Worm (Caenorhabditis elegans) whole organism, late embryonic: Measurements from ENCODE around the gene dod-21.

Experiments
- C08G9.2 ChIP-seq: sonication (generic microtip); optimal IDR thresholded peaks from 2 replicates; lab custom pipeline; 2016; ENCODE audit warnings: mild to moderate bottlenecking, missing genetic modification characterization, moderate library complexity, missing compliant biosample characterization
- C38D4.7 ChIP-seq: fragments of 200-800 bp; sonication (Bioruptor generic); optimal IDR thresholded peaks from 2 replicates; lab custom pipeline; 2018; ENCODE audit warnings: mild to moderate bottlenecking, missing genetic modification characterization, moderate library complexity, missing compliant biosample characterization
- F13H6.1 ChIP-seq: sonication (generic microtip); optimal IDR thresholded peaks from 2 replicates; lab custom pipeline; 2016; ENCODE audit warnings: missing genetic modification characterization, missing compliant biosample characterization
- K02D7.2 ChIP-seq: sonication (generic microtip); optimal IDR thresholded peaks from 2 replicates; lab custom pipeline; 2017; ENCODE audit warnings: mild to moderate bottlenecking, missing genetic modification characterization, missing compliant biosample characterization
- T23F11.4 ChIP-seq: fragments of 200-800 bp; sonication (Bioruptor generic); optimal IDR thresholded peaks from 2 replicates; lab custom pipeline; 2018; ENCODE audit warnings: mild to moderate bottlenecking, missing genetic modification characterization, missing compliant biosample characterization
- Y22D7AL.16 ChIP-seq: sonication (generic microtip); optimal IDR thresholded peaks from 2 replicates; lab custom pipeline; 2016; ENCODE audit warnings: missing genetic modification characterization, missing compliant biosample characterization
- ahr-1 ChIP-seq: sonication (generic microtip); optimal IDR thresholded peaks from 2 replicates; lab custom pipeline; 2016; ENCODE audit warnings: missing genetic modification characterization, missing compliant biosample characterization
- ceh-14 ChIP-seq: sonication (generic microtip); optimal IDR thresholded peaks from 2 replicates; lab custom pipeline; 2016; ENCODE audit warnings: missing genotype, missing genetic modification characterization, missing compliant biosample characterization
- ceh-18 ChIP-seq: sonication (generic microtip); optimal IDR thresholded peaks from 2 replicates; lab custom pipeline; 2016; ENCODE audit warnings: missing genetic modification characterization, missing compliant biosample characterization
- ceh-2 ChIP-seq: sonication (generic microtip); optimal IDR thresholded peaks from 2 replicates; lab custom pipeline; 2016; ENCODE audit warnings: missing genotype, missing genetic modification characterization, missing compliant biosample characterization
- ceh-30 ChIP-seq: fragments of 150-350 bp; optimal IDR thresholded peaks from 2 replicates; lab custom pipeline; 2014; ENCODE audit warnings: missing biosample characterization, missing genetic modification characterization
- ceh-45 ChIP-seq: fragments of 200-800 bp; sonication (Bioruptor generic); IDR thresholded peaks from 2 replicates; pipeline ENCODE4 v1.3.6; 2022; ENCODE audit warnings: missing genetic modification reagents, missing genetic modification characterization, missing compliant biosample characterization
- dmd-4 ChIP-seq: sonication (generic microtip); optimal IDR thresholded peaks from 2 replicates; lab custom pipeline; 2016; ENCODE audit warnings: borderline replicate concordance, missing genetic modification characterization, missing compliant biosample characterization
- elt-2 ChIP-seq: sonication (generic microtip); optimal IDR thresholded peaks from 2 replicates; lab custom pipeline; 2016; ENCODE audit warnings: missing genetic modification reagents, missing genetic modification characterization, missing compliant biosample characterization
- elt-4 ChIP-seq: sonication (generic microtip); optimal IDR thresholded peaks from 2 replicates; lab custom pipeline; 2016; ENCODE audit warnings: missing genetic modification characterization, missing compliant biosample characterization
- eyg-1 ChIP-seq: sonication (generic microtip); optimal IDR thresholded peaks from 2 replicates; lab custom pipeline; 2016; ENCODE audit warnings: missing genotype, missing genetic modification characterization, missing compliant biosample characterization
- fax-1 ChIP-seq: sonication (generic microtip); optimal IDR thresholded peaks from 2 replicates; lab custom pipeline; 2016; ENCODE audit warnings: missing genotype, missing genetic modification characterization, missing compliant biosample characterization
- hlh-13 ChIP-seq: fragments of 200-800 bp; sonication (Bioruptor generic); optimal IDR thresholded peaks from 2 replicates; lab custom pipeline; 2018; ENCODE audit warnings: mild to moderate bottlenecking, missing genetic modification characterization, missing compliant biosample characterization
- hlh-15 ChIP-seq: sonication (generic microtip); optimal IDR thresholded peaks from 2 replicates; lab custom pipeline; 2016; ENCODE audit warnings: missing genetic modification characterization, missing compliant biosample characterization
- hlh-30 ChIP-seq: sonication (generic microtip); optimal IDR thresholded peaks from 2 replicates; lab custom pipeline; 2017; ENCODE audit warnings: antibody characterized with exemption, missing genetic modification characterization, missing compliant biosample characterization; ENCODE audit not compliant: insufficient read depth
- lin-11 ChIP-seq: fragments of 200-800 bp; sonication (Bioruptor generic); optimal IDR thresholded peaks from 2 replicates; lab custom pipeline; 2018; ENCODE audit warnings: mild to moderate bottlenecking, missing genetic modification characterization, missing compliant biosample characterization
- madf-2 ChIP-seq: sonication (generic microtip); optimal IDR thresholded peaks from 2 replicates; lab custom pipeline; 2017; ENCODE audit warnings: missing genetic modification characterization, missing compliant biosample characterization
- nfya-1 ChIP-seq: sonication (generic microtip); optimal IDR thresholded peaks from 2 replicates; lab custom pipeline; 2017; ENCODE audit warnings: missing genetic modification characterization, mild to moderate bottlenecking, missing compliant biosample characterization, antibody characterized with exemption, moderate library complexity
- nhr-11 ChIP-seq: fragments of 150-350 bp; optimal IDR thresholded peaks from 2 replicates; lab custom pipeline; 2014; ENCODE audit warnings: missing biosample characterization, missing genetic modification characterization
- nhr-232 ChIP-seq: sonication (generic microtip); optimal IDR thresholded peaks from 2 replicates; lab custom pipeline; 2016; ENCODE audit warnings: missing genetic modification characterization, missing compliant biosample characterization
- npax-4 ChIP-seq: sonication (generic microtip); optimal IDR thresholded peaks from 2 replicates; lab custom pipeline; 2016; ENCODE audit warnings: missing genetic modification characterization, missing compliant biosample characterization
- odd-2 ChIP-seq: sonication (generic microtip); optimal IDR thresholded peaks from 2 replicates; lab custom pipeline; 2017; ENCODE audit warnings: antibody characterized with exemption, mild to moderate bottlenecking, missing genetic modification characterization, missing compliant biosample characterization
- pag-3 ChIP-seq: sonication (generic microtip); optimal IDR thresholded peaks from 2 replicates; lab custom pipeline; 2016; ENCODE audit warnings: missing compliant biosample characterization, missing genetic modification characterization, borderline replicate concordance
- pax-1 ChIP-seq: fragments of 150-350 bp; optimal IDR thresholded peaks from 2 replicates; lab custom pipeline; 2014; ENCODE audit warnings: missing biosample characterization, missing genetic modification characterization
- pha-2 ChIP-seq: sonication (generic microtip); optimal IDR thresholded peaks from 2 replicates; lab custom pipeline; 2017; ENCODE audit warnings: mild to moderate bottlenecking, missing genetic modification characterization, missing compliant biosample characterization
- pros-1 ChIP-seq: fragments of 150-350 bp; optimal IDR thresholded peaks from 2 replicates; lab custom pipeline; 2014; ENCODE audit warnings: missing biosample characterization, missing genetic modification reagents, missing genetic modification characterization
- sox-4 ChIP-seq: sonication (generic microtip); optimal IDR thresholded peaks from 2 replicates; lab custom pipeline; 2017; ENCODE audit warnings: mild to moderate bottlenecking, missing genetic modification characterization, inconsistent platforms, missing compliant biosample characterization
- syd-9 ChIP-seq: sonication (generic microtip); optimal IDR thresholded peaks from 2 replicates; lab custom pipeline; 2016; ENCODE audit warnings: mild to moderate bottlenecking, missing genetic modification characterization, moderate library complexity, missing compliant biosample characterization
- tbx-7 ChIP-seq: sonication (generic microtip); optimal IDR thresholded peaks from 2 replicates; lab custom pipeline; 2016; ENCODE audit warnings: missing genotype, missing genetic modification characterization, missing compliant biosample characterization
- ttx-3 ChIP-seq: sonication (generic microtip); optimal IDR thresholded peaks from 2 replicates; lab custom pipeline; 2016; ENCODE audit warnings: missing genetic modification reagents, missing genetic modification characterization, missing compliant biosample characterization
- unc-3 ChIP-seq, 2 experiments: fragments of 200-800 bp in 1 of 2; sonication (Bioruptor generic) in 1 of 2; sonication (generic microtip) in 1 of 2; conservative IDR thresholded peaks in 1 of 2; optimal IDR thresholded peaks in 1 of 2; 2 replicates each; pipeline versions ENCODE4 v1.3.6 to Lab custom; 2016 to 2022; ENCODE audit warnings: missing compliant biosample characterization in 2 of 2, missing genetic modification characterization in 2 of 2, missing genetic modification reagents in 1 of 2
- unc-86 ChIP-seq: sonication (generic microtip); optimal IDR thresholded peaks from 2 replicates; lab custom pipeline; 2016; ENCODE audit warnings: missing genetic modification characterization, missing compliant biosample characterization
- zip-5 ChIP-seq: sonication (generic microtip); optimal IDR thresholded peaks from 2 replicates; lab custom pipeline; 2016; ENCODE audit warnings: missing genetic modification characterization, missing compliant biosample characterization

Gene dod-21

DNA sequence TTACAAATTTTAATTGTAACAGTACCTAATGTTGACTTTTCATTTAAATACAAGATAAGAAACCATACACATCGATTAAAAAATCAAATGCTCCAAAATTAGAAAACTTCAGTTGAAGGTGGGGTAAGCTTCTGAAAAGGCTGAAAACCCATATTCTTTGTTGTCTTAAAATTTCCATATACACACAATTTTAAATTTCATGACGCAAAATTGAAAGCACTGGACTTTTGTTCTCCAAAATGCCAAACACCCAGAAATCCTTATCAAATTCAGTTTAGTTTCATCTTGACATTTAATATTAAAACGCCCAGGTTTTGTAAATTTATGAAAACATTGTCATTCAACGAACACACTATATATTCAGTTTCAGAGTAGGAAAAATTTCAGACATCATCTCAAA, 23.6 kb downstream of the dod-21 start, which contains the start of gene F55G11.7:
Gene F55G11.7 (plus strand): TSS at position 301 of the 400 bp plus-strand sequence.
- TF ChIP-seq dmd-4 (tag; lab: Kevin White, UChicago) (no peak), pha-2 (tag; lab: Kevin White, UChicago) (no peak), hlh-30 (no peak), hlh-13 (GFP tag; lab: Kevin White, UChicago) (no peak), madf-2 (tag; lab: Kevin White, UChicago) (no peak), fax-1 (no peak), nhr-11 (tag; lab: Kevin White, UChicago) (no peak)

- no peak for TF ChIP-seq ceh-2 (tag; lab: Kevin White, UChicago)
- TF ChIP-seq elt-2 = peak; percentile 3
- no peak for TF ChIP-seq eyg-1 (tag; lab: Kevin White, UChicago)
- TF ChIP-seq, all 69 proteins: peak for 1
Observed at ce11 chrIV:12962564-12962963, 26.0 kb downstream of the dod-21 start, which contains the start of gene F55G11.8. F55G11.8 (plus strand) TSS chrIV:12962808.

- TF ChIP-seq ttx-3 (tag; lab: Kevin White, UChicago) (no peak), pros-1 (no peak), odd-2 (no peak), K02D7.2 (tag; lab: Kevin White, UChicago) (no peak), zip-5 (tag; lab: Kevin White, UChicago) (no peak), ceh-30 (tag; lab: Kevin White, UChicago) (no peak), ahr-1 (no peak), F13H6.1 (tag; lab: Kevin White, UChicago) (no peak), pag-3 (tag; lab: Kevin White, UChicago) (no peak), hlh-30 (no peak), ceh-14 (tag; lab: Kevin White, UChicago) (no peak), syd-9 (tag; lab: Kevin White, UChicago) (no peak)
Observed at ce11 chrIV:12964648-12965047, 28.1 kb downstream of the dod-21 start.

ce11 chrIV:12965074-12965473, 28.5 kb downstream of the dod-21 start, which contains the start of gene dod-22:
dod-22 (plus strand) TSS chrIV:12965374.
- TF ChIP-seq unc-3 (GFP tag; conservative IDR thresholded peaks at IDR 0.05; lab: Robert Waterston, UW) = no peak
- TF ChIP-seq unc-3 (tag; optimal IDR thresholded peaks at IDR 0.05; lab: Kevin White, UChicago) = no peak
- no peak for TF ChIP-seq zip-5 (tag; lab: Kevin White, UChicago)
- no peak for TF ChIP-seq lin-11
- TF ChIP-seq pha-2 (tag; lab: Kevin White, UChicago) = no peak
- no peak for TF ChIP-seq ceh-30 (tag; lab: Kevin White, UChicago)
- no peak for TF ChIP-seq nfya-1 (tag; lab: Kevin White, UChicago)
- no peak for TF ChIP-seq npax-4
- TF ChIP-seq Y22D7AL.16 = no peak
- no peak for TF ChIP-seq ceh-18
- no peak for TF ChIP-seq F13H6.1 (tag; lab: Kevin White, UChicago)
- no peak for TF ChIP-seq pax-1 (tag; lab: Kevin White, UChicago)
- TF ChIP-seq T23F11.4 (GFP tag; lab: Kevin White, UChicago) = no peak
- TF ChIP-seq tbx-7 = no peak
- TF ChIP-seq C38D4.7 = no peak
- TF ChIP-seq K02D7.2 (tag; lab: Kevin White, UChicago) = no peak
- no peak for TF ChIP-seq hlh-30
- no peak for TF ChIP-seq hlh-15 (tag; lab: Kevin White, UChicago)

- TF ChIP-seq ttx-3 (tag; lab: Kevin White, UChicago) (no peak), nhr-232 (tag; lab: Kevin White, UChicago) (no peak), fax-1 (no peak), Y22D7AL.16 (no peak), ceh-30 (tag; lab: Kevin White, UChicago) (no peak), sox-4 (tag; lab: Kevin White, UChicago) (no peak), unc-86 (tag; lab: Kevin White, UChicago) (no peak), elt-4 (tag; lab: Kevin White, UChicago) (no peak), C08G9.2 (tag; lab: Kevin White, UChicago) (no peak), ceh-18 (no peak), ceh-45 (GFP tag; lab: Robert Waterston, UW) (no peak)
Observed at ce11 chrIV:12967303-12967702, 30.8 kb downstream of the dod-21 start.
